Worm (Caenorhabditis elegans) whole organism, mixed stage, embryonic: ENCODE measurements around the gene srt-13.

ENCODE experiments used
- ces-1 ChIP-seq: fragments of 150-350 bp; optimal IDR thresholded peaks from 2 replicates; lab custom pipeline; 2014; ENCODE audit warnings: missing biosample characterization, missing genetic modification reagents, missing genetic modification characterization
- cnd-1 ChIP-seq: fragments of 200-800 bp; sonication (Bioruptor generic); optimal IDR thresholded peaks from 2 replicates; lab custom pipeline; 2018; ENCODE audit warnings: mild to moderate bottlenecking, missing genetic modification characterization, missing compliant biosample characterization
- elt-3 ChIP-seq: fragments of 150-350 bp; optimal IDR thresholded peaks from 2 replicates; lab custom pipeline; 2014; ENCODE audit warnings: missing biosample characterization, missing genetic modification characterization
- flh-1 ChIP-seq: fragments of 200-800 bp; sonication (Bioruptor generic); optimal IDR thresholded peaks from 2 replicates; lab custom pipeline; 2018; ENCODE audit warnings: mild to moderate bottlenecking, missing genetic modification characterization, moderate library complexity, missing compliant biosample characterization
- nhr-12 ChIP-seq: fragments of 150-350 bp; optimal IDR thresholded peaks from 2 replicates; lab custom pipeline; 2014; ENCODE audit warnings: missing biosample characterization, missing genetic modification characterization
- nhr-237 ChIP-seq: fragments of 150-350 bp; optimal IDR thresholded peaks from 2 replicates; lab custom pipeline; 2014; ENCODE audit warnings: missing biosample characterization, missing genetic modification characterization
- nhr-76 ChIP-seq: sonication (generic microtip); optimal IDR thresholded peaks from 2 replicates; lab custom pipeline; 2017; ENCODE audit warnings: missing biosample characterization, missing genetic modification characterization
- pha-4 ChIP-seq: fragments of 150-350 bp; optimal IDR thresholded peaks from 2 replicates; lab custom pipeline; 2018; ENCODE audit warnings: missing biosample characterization, missing genetic modification reagents, missing genetic modification characterization
- snpc-4 ChIP-seq: fragments of 150-350 bp; optimal IDR thresholded peaks from 2 replicates; lab custom pipeline; 2014; ENCODE audit warnings: missing biosample characterization, missing genetic modification characterization
- sptf-1 ChIP-seq: sonication (generic microtip); optimal IDR thresholded peaks from 2 replicates; lab custom pipeline; 2017; ENCODE audit warnings: mild to moderate bottlenecking, missing genetic modification characterization, moderate library complexity, missing compliant biosample characterization
- unc-39 ChIP-seq: fragments of 150-350 bp; optimal IDR thresholded peaks from 2 replicates; lab custom pipeline; 2014; ENCODE audit warnings: missing biosample characterization, missing genetic modification characterization
- unc-62 ChIP-seq: fragments of 150-350 bp; optimal IDR thresholded peaks from 2 replicates; lab custom pipeline; 2014; ENCODE audit warnings: missing biosample characterization, missing genetic modification reagents, missing genetic modification characterization
- ztf-11 ChIP-seq: fragments of 150-350 bp; optimal IDR thresholded peaks from 2 replicates; lab custom pipeline; 2014; ENCODE audit warnings: missing biosample characterization, missing genetic modification characterization

- TF ChIP-seq pha-4 (tag; lab: Kevin White, UChicago) (no peak), snpc-4 (no peak), cnd-1 (tag; lab: Kevin White, UChicago) (no peak), nhr-237 (tag; lab: Kevin White, UChicago) (no peak), unc-39 (tag; lab: Kevin White, UChicago) (no peak), elt-3 (no peak), nhr-76 (tag; lab: Kevin White, UChicago) (no peak), flh-1 (GFP tag; lab: Kevin White, UChicago) (no peak), unc-62 (GFP tag; lab: Kevin White, UChicago) (no peak), sptf-1 (tag; lab: Kevin White, UChicago) (no peak), nhr-12 (tag; lab: Kevin White, UChicago) (no peak), ces-1 (GFP tag; lab: Kevin White, UChicago) (no peak), ztf-11 (tag; lab: Kevin White, UChicago) (no peak)
Measured at ce11 chrV:4211521-4211920, 38.4 kb downstream of the srt-13 start.
